Worm (Caenorhabditis elegans): ENCODE measurements around the gene W06D11.1.

DNA sequence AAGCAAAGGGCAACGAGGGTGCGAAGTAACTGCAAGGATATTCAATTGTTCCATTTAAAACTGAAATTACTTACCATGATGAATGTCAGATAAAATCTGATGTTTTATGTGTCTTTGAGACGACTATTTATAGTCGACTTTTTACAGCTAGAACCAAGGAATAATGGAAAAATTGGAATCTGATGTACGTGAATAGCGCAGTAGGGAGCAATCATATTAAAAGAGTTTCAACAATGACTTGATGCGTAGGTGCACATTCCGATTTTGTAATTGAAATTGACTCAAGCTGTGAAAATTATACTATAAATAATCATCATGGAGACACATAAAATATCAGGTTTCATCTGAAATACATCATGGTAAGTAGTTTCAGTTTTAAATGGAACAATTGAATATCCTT lies 48.9 kb downstream of the W06D11.1 start, which contains the start of the genes nspc-9 and nspc-10:
- TF ChIP-seq tbx-7 (tag; optimal IDR thresholded peaks at IDR 0.05) (no peak), nhr-11 (tag; optimal IDR thresholded peaks at IDR 0.05) (no peak), ztf-16 (tag; optimal IDR thresholded peaks at IDR 0.05) (no peak), pha-2 (tag; optimal IDR thresholded peaks at IDR 0.05) (no peak)
